Fruit fly (Drosophila melanogaster): ENCODE data around the gene CG13995.

DNA sequence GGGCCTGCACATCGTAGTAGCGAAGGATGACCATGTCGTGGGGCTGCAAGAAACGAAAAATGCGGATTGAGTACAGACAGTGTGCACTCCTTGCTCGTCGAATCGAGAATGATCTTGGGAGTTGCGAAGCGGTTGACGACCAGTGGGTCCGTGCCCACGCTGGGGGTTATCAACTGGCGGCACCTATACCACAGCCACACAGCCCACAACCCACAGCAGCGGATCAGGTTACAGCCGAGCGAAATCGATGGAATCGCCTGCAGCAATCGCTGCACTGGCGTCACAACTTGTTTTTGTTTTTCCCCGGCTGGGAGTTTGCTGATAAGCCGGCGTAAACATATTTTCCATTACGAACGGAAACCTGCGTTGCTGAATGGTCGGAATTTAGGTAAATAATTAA lies 8.6 kb upstream of the CG13995 start:
- TF ChIP-seq Myc (optimal IDR thresholded peaks at IDR 0.05) (no peak), Sin3A (optimal IDR thresholded peaks at IDR 0.05) (no peak), ttk (optimal IDR thresholded peaks at IDR 0.05) (no peak), h (optimal IDR thresholded peaks at IDR 0.05) (no peak), psq (optimal IDR thresholded peaks at IDR 0.05) (no peak), insv (optimal IDR thresholded peaks at IDR 0.05) (no peak)

Measured in Kc167 (cell line).